Fruit fly (Drosophila melanogaster): ENCODE measurements around the gene ssp6.

The ssp6 gene

DNA sequence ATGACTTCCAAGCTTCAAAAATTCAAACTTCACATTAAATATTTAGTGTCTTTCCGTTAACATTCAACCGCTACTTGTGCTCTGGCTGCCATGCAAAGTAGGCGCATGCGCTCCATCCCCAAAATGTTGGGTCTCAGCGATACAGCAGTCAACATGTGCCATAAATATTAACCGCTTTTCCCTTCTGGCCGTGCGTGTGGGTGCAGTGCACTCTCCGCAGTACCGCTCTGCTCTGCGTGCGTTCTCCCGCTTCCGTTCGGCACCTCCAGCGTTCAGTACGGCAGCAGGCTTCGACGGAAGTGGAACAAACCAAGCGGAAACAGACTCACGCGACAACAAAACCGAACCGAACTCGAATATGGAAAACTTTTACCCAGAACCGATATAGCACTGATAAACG is at the start of gene ssp6:
ssp6 (plus strand) TSS at position 294 of the 400 bp plus-strand sequence.
- TF ChIP-seq N (GFP tag; optimal IDR thresholded peaks at IDR 0.05) (no peak), Dif (GFP tag; optimal IDR thresholded peaks at IDR 0.05; ENCODE audit: partially characterized antibody) (peak; percentile 2)

DNA sequence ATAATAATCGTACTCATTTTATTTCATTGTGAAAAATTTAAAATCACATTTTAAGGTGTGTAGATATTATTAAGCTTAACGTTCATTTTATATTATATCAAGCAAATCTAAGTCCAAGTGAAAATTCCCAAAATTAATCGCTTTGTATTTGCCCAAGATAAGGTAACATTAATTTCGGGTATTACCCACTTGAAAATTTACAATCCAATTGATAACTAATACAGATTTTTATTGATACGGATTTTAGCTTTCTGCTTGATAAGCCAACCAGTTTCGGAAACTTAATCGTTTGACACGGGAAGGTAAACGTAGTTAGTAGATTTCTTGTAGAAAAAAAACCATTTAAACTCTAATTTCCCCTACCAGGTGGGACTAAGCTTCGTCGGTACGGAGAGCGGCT is 43.5 kb upstream of the ssp6 start:
- no peak for TF ChIP-seq Mio (GFP tag; optimal IDR thresholded peaks at IDR 0.05)
- TF ChIP-seq Rel (GFP tag; optimal IDR thresholded peaks at IDR 0.05): no peak
- peak; percentile 86 for TF ChIP-seq Rel (tag; optimal IDR thresholded peaks at IDR 0.05)

DNA sequence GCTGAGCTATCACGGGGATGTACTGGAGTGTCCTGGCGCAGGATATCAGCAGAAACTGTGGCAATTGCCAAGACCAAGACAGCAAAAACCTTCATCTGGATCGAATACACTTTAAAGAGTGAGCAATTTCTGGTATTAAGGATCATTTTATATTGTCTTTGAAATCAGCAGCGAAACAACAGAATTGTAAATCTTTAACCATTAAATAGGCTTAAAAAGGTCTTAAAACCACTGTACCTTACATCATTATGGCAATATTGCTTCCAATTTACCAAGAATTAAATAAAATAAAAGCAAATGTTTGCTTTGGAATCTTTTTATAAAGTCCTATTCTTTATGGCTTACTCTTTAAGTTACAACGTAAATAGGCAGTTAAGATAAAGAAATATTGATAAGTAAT is 42.0 kb upstream of the ssp6 start, which contains the start of gene CG10477:
CG10477 (minus strand) TSS at position 101 of the 400 bp plus-strand sequence.
- TF ChIP-seq woc (GFP tag; optimal IDR thresholded peaks at IDR 0.05) (no peak), h (GFP tag; optimal IDR thresholded peaks at IDR 0.05) (no peak), dmrt93B (GFP tag; optimal IDR thresholded peaks at IDR 0.05) (no peak), foxo (GFP tag; optimal IDR thresholded peaks at IDR 0.05) (no peak), Dfd (GFP tag; optimal IDR thresholded peaks at IDR 0.05) (no peak), Sp1 (GFP tag; optimal IDR thresholded peaks at IDR 0.05) (no peak)

DNA sequence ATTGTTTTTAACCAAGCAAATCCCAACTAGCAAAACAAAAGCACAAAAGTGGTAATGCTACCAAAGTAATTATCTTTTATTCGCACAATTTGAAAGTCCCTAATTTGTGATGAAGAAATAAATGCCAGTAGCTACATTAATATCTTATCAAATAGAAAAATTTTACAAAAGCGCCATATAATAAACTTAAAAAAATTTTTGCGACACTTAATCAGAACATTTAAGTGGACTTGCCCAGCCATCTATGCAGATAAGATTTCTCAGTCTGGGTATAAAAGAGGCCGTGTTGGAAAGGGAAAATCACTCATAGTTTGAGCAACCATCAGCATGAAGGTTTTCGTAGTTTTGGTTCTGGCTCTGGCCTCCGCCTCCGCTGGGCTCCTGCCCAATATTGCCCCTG is 41.6 kb upstream of the ssp6 start, which contains the start of gene yip7:
yip7 (plus strand) TSS at position 301 of the 400 bp plus-strand sequence.
- TF ChIP-seq rgr (GFP tag; optimal IDR thresholded peaks at IDR 0.05) (no peak), Hr78 (GFP tag; optimal IDR thresholded peaks at IDR 0.05) (no peak), Dfd (GFP tag; optimal IDR thresholded peaks at IDR 0.05) (no peak), CG32264 (GFP tag; optimal IDR thresholded peaks at IDR 0.05) (no peak), CrebA (GFP tag; optimal IDR thresholded peaks at IDR 0.05; ENCODE audit: borderline replicate concordance) (no peak), h (GFP tag; optimal IDR thresholded peaks at IDR 0.05) (no peak), GATAd (GFP tag; optimal IDR thresholded peaks at IDR 0.05) (no peak), tai (GFP tag; optimal IDR thresholded peaks at IDR 0.05) (no peak), pan (optimal IDR thresholded peaks at IDR 0.05) (no peak), Hnf4 (GFP tag; optimal IDR thresholded peaks at IDR 0.05) (no peak), Rel (GFP tag; optimal IDR thresholded peaks at IDR 0.05) (no peak), Rel (tag; optimal IDR thresholded peaks at IDR 0.05) (no peak), Vsx2 (GFP tag; optimal IDR thresholded peaks at IDR 0.05; ENCODE audit: partially characterized antibody) (no peak), psq (GFP tag; optimal IDR thresholded peaks at IDR 0.05) (no peak), Mio (GFP tag; optimal IDR thresholded peaks at IDR 0.05) (no peak), dsf (GFP tag; optimal IDR thresholded peaks at IDR 0.05; ENCODE audit: borderline replicate concordance) (no peak)

DNA sequence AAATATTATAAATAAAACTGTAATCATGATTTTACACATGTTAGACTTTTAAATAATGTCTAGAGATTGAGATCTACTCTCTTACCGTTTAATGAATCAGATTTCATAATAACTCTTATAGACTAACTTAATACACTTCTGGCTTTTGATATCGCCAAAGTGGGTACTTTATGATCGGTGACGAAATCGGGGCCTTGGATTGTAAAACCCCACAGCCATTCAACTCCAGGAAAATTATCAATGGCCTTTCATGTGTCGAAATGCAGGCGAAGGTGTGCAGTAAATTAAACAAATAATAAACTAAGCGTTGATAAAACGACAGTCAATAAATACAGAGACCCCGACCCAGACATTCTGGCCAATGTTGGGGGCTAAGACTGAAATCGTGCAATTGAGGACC is 40.4 kb upstream of the ssp6 start:
- no peak for TF ChIP-seq Rel (GFP tag; optimal IDR thresholded peaks at IDR 0.05)
- peak; percentile 33 for TF ChIP-seq Rel (tag; optimal IDR thresholded peaks at IDR 0.05)
- TF ChIP-seq jim (GFP tag; optimal IDR thresholded peaks at IDR 0.05): no peak

- TF ChIP-seq Vsx2 (GFP tag; optimal IDR thresholded peaks at IDR 0.05; ENCODE audit: partially characterized antibody) (no peak), tai (GFP tag; optimal IDR thresholded peaks at IDR 0.05) (no peak), foxo (GFP tag; optimal IDR thresholded peaks at IDR 0.05) (no peak), ey (GFP tag; optimal IDR thresholded peaks at IDR 0.05) (no peak), dl (GFP tag; optimal IDR thresholded peaks at IDR 0.05; ENCODE audit: insufficient read depth in 1 of 2, partially characterized antibody in 2 of 2) (no peak), brk (GFP tag; optimal IDR thresholded peaks at IDR 0.05) (no peak), sv (GFP tag; optimal IDR thresholded peaks at IDR 0.05) (no peak), Hnf4 (GFP tag; optimal IDR thresholded peaks at IDR 0.05) (no peak)
These were observed 39.7 kb upstream of the ssp6 start, which contains the start of gene CG6462 for dm6 chr3L:6036811-6037210. Gene CG6462, plus strand, starts transcription at chr3L:6037111.

- TF ChIP-seq h (GFP tag; optimal IDR thresholded peaks at IDR 0.05): peak; percentile 43
- no peak for TF ChIP-seq CG9705 (GFP tag; optimal IDR thresholded peaks at IDR 0.05)
These were observed 37.8 kb upstream of the ssp6 start, which contains the start of gene Jon65Aiv for dm6 chr3L:6038720-6039205. Gene Jon65Aiv, plus strand, starts transcription at chr3L:6039155.

All from whole organism, wandering third instar larva.